Worm (Caenorhabditis elegans) whole organism, L4 larva: Measurements from ENCODE around the gene rpc-2.

Experiments used
- ces-1 ChIP-seq: fragments of 150-350 bp; sonication (generic microtip); optimal IDR thresholded peaks from 4 replicates; lab custom pipeline; 2014; ENCODE audit warnings: missing biosample characterization, missing genetic modification reagents, missing genetic modification characterization
- daf-16 ChIP-seq, 3 experiments: sonication (generic microtip); optimal IDR thresholded peaks; 2 replicates each; lab custom pipeline; 2016 to 2017; ENCODE audit warnings: missing genetic modification characterization in 3 of 3, missing genetic modification reagents in 3 of 3, mild to moderate bottlenecking in 2 of 3, missing compliant biosample characterization in 2 of 3, missing biosample characterization in 1 of 3, moderate library complexity in 1 of 3
- dve-1 ChIP-seq: sonication (generic microtip); optimal IDR thresholded peaks from 2 replicates; lab custom pipeline; 2017; ENCODE audit warnings: antibody characterized with exemption, mild to moderate bottlenecking, missing genetic modification characterization, missing compliant biosample characterization; ENCODE audit not compliant: insufficient read depth
- mxl-2 ChIP-seq: fragments of 200-800 bp; sonication (Bioruptor generic); conservative IDR thresholded peaks from 2 replicates; pipeline ENCODE4 v1.3.6; 2022; ENCODE audit warnings: missing genetic modification reagents, missing genetic modification characterization, missing compliant biosample characterization
- pqm-1 ChIP-seq: sonication (generic microtip); optimal IDR thresholded peaks from 2 replicates; lab custom pipeline; 2017; ENCODE audit warnings: missing biosample characterization, missing genetic modification characterization

Gene rpc-2

ce11 chrIII:5611604-5612324 lies 54.6 kb downstream of the rpc-2 start, which contains the start of gene bas-1:
bas-1 (plus strand) TSS chrIII:5612274.
- TF ChIP-seq mxl-2 (GFP tag; lab: Robert Waterston, UW) (no peak), daf-16 (GFP tag; optimal IDR thresholded peaks at IDR 0.05; lab: Kevin White, UChicago) (no peak), daf-16 (tag; optimal IDR thresholded peaks at IDR 0.05; lab: Kevin White, UChicago) (peak; percentile 42), pqm-1 (peak; percentile 53), dve-1 (tag; lab: Kevin White, UChicago) (peak; percentile 29), ces-1 (no peak)
